Fruit fly (Drosophila melanogaster): ENCODE results near the gene RpS10a.

RpS10a gene

dm6 chr3R:27607218-27607929 is 45.2 kb upstream of the RpS10a start, which contains the start of the genes dsd and Tusp (continued):
- TF ChIP-seq Myb (GFP tag; optimal IDR thresholded peaks at IDR 0.05) (peak; percentile 63), D19B (GFP tag; optimal IDR thresholded peaks at IDR 0.05) (peak; percentile 12), kni (GFP tag; optimal IDR thresholded peaks at IDR 0.05) (no peak), Oli (tag; optimal IDR thresholded peaks at IDR 0.05) (peak; percentile 64), twi (tag; optimal IDR thresholded peaks at IDR 0.05) (peak; percentile 45), yki (optimal IDR thresholded peaks at IDR 0.05) (no peak), bigmax (GFP tag; optimal IDR thresholded peaks at IDR 0.05) (no peak), CG8290 (GFP tag; optimal IDR thresholded peaks at IDR 0.05) (peak; percentile 68), CG8290 (tag; optimal IDR thresholded peaks at IDR 0.05) (peak; percentile 65 to 90), CG6254 (GFP tag; optimal IDR thresholded peaks at IDR 0.05) (peak; percentile 16), CG17186 (GFP tag; optimal IDR thresholded peaks at IDR 0.05) (no peak), btn (GFP tag; optimal IDR thresholded peaks at IDR 0.05) (peak; percentile 26), CG9727 (GFP tag; optimal IDR thresholded peaks at IDR 0.05) (peak; percentile 71), knrl (GFP tag; IDR thresholded peaks at IDR 0.05; ENCODE audit: partially characterized antibody) (peak; percentile 64), salm (tag; optimal IDR thresholded peaks at IDR 0.05) (no peak), CG11560 (tag; IDR thresholded peaks at IDR 0.05) (no peak), CG30403 (GFP tag; optimal IDR thresholded peaks at IDR 0.05) (peak; percentile 86), sqz (GFP tag; optimal IDR thresholded peaks at IDR 0.05) (peak; percentile 26), CG34376 (GFP tag; optimal IDR thresholded peaks at IDR 0.05) (no peak), Chrac-16 (GFP tag; optimal IDR thresholded peaks at IDR 0.05) (peak; percentile 81), ttk (GFP tag; IDR thresholded peaks at IDR 0.05) (peak; percentile 77), Mad (GFP tag; optimal IDR thresholded peaks at IDR 0.05) (peak; percentile 69), pros (GFP tag; optimal IDR thresholded peaks at IDR 0.05) (no peak), crp (GFP tag; optimal IDR thresholded peaks at IDR 0.05) (peak in 1 of 2 experiments; percentile 55), CG10267 (tag; optimal IDR thresholded peaks at IDR 0.05) (peak; percentile 91), prd (optimal IDR thresholded peaks at IDR 0.05) (no peak), prd (GFP tag; IDR thresholded peaks at IDR 0.05) (peak; percentile 72), nerfin-2 (GFP tag; IDR thresholded peaks at IDR 0.05; ENCODE audit: partially characterized antibody) (no peak), CG9215 (GFP tag; IDR thresholded peaks at IDR 0.05) (peak; percentile 71), CG12155 (GFP tag; optimal IDR thresholded peaks at IDR 0.05) (peak; percentile 84), CG42726 (GFP tag; IDR thresholded peaks at IDR 0.05; ENCODE audit: partially characterized antibody) (0 out of 2 replicates have a peak, but pooled peaks have one; percentile 58), tap (tag; optimal IDR thresholded peaks at IDR 0.05) (no peak), CG13624 (GFP tag; optimal IDR thresholded peaks at IDR 0.05) (peak; percentile 74), nom (GFP tag; optimal IDR thresholded peaks at IDR 0.05) (peak; percentile 4), Ada2b (GFP tag; IDR thresholded peaks at IDR 0.05) (peak; percentile 48; the same call in 1 of the 2 replicates), Dbx (GFP tag; IDR thresholded peaks at IDR 0.05) (peak; percentile 87), CG9932 (GFP tag; IDR thresholded peaks at IDR 0.05) (peak; percentile 92), sug (tag; optimal IDR thresholded peaks at IDR 0.05) (peak; percentile 100), row (GFP tag; IDR thresholded peaks at IDR 0.05) (peak; percentile 91), CG15011 (GFP tag; optimal IDR thresholded peaks at IDR 0.05) (no peak), lola (GFP tag; optimal IDR thresholded peaks at IDR 0.05) (peak in 1 of 3 experiments; percentile 63), H2.0 (GFP tag; IDR thresholded peaks at IDR 0.05) (peak; percentile 78), CG14965 (GFP tag; optimal IDR thresholded peaks at IDR 0.05; ENCODE audit: borderline replicate concordance) (no peak), HLH4C (GFP tag; IDR thresholded peaks at IDR 0.05; ENCODE audit: partially characterized antibody) (peak; percentile 57; the same call in 2 of the 3 replicates), CG14014 (GFP tag; IDR thresholded peaks at IDR 0.05) (peak; percentile 77), al (GFP tag; IDR thresholded peaks at IDR 0.05) (peak; percentile 69), CG14667 (GFP tag; IDR thresholded peaks at IDR 0.05) (peak; percentile 62), wek (GFP tag; optimal IDR thresholded peaks at IDR 0.05) (peak; percentile 17), CG10959 (GFP tag; IDR thresholded peaks at IDR 0.05) (0 out of 2 replicates have a peak, but pooled peaks have one; percentile 35)
